Fruit fly (Drosophila melanogaster): ENCODE data around the gene HisCl1.

HisCl1 gene

dm6 chr3R:11833406-11833805 lies 46.4 kb downstream of the HisCl1 start:
- TF ChIP-seq CTCF (optimal IDR thresholded peaks at IDR 0.05) (no peak), CG8478 (optimal IDR thresholded peaks at IDR 0.05) (no peak)

All from S2 (cell line).